Worm (Caenorhabditis elegans) whole organism, young adult: Measurements from ENCODE around the gene luc-7L3.

Source experiments
- B0019.2 ChIP-seq: fragments of 200-800 bp; sonication (Bioruptor generic); conservative IDR thresholded peaks from 2 replicates; pipeline ENCODE4 v1.3.6; 2022; ENCODE audit warnings: missing genetic modification reagents, missing genetic modification characterization, missing compliant biosample characterization
- F52B5.7 ChIP-seq: sonication (generic microtip); optimal IDR thresholded peaks from 2 replicates; lab custom pipeline; 2016; ENCODE audit warnings: mild to moderate bottlenecking, missing genetic modification characterization, missing compliant biosample characterization
- F57A8.1 ChIP-seq: fragments of 200-800 bp; sonication (Bioruptor generic); optimal IDR thresholded peaks from 2 replicates; lab custom pipeline; 2018; ENCODE audit warnings: mild to moderate bottlenecking, missing genetic modification characterization, moderate library complexity, missing compliant biosample characterization
- Y53F4B.3 ChIP-seq: fragments of 200-800 bp; sonication (Bioruptor generic); IDR thresholded peaks from 2 replicates; pipeline ENCODE4 v1.3.6; 2022; ENCODE audit warnings: missing genetic modification reagents, missing genetic modification characterization, missing compliant biosample characterization
- bed-1 ChIP-seq: fragments of 200-800 bp; sonication (Bioruptor generic); IDR thresholded peaks from 2 replicates; pipeline ENCODE4 v1.3.6; 2022; ENCODE audit warnings: missing genetic modification reagents, missing genetic modification characterization, missing compliant biosample characterization
- ceh-40 ChIP-seq: fragments of 200-800 bp; sonication (Bioruptor generic); IDR thresholded peaks from 2 replicates; pipeline ENCODE4 v1.3.6; 2022; ENCODE audit warnings: missing genetic modification characterization, missing compliant biosample characterization
- dpff-1 ChIP-seq: sonication (generic microtip); optimal IDR thresholded peaks from 2 replicates; lab custom pipeline; 2017; ENCODE audit warnings: mild to moderate bottlenecking, missing genetic modification characterization, missing compliant biosample characterization
- lsy-27 ChIP-seq: sonication (generic microtip); optimal IDR thresholded peaks from 2 replicates; lab custom pipeline; 2017; ENCODE audit warnings: missing genetic modification characterization, mild to moderate bottlenecking, missing compliant biosample characterization, antibody characterized with exemption, missing genotype, borderline replicate concordance; ENCODE audit not compliant: insufficient read depth
- snpc-1.1 ChIP-seq: sonication (generic microtip); optimal IDR thresholded peaks from 2 replicates; lab custom pipeline; 2017; ENCODE audit warnings: missing genetic modification characterization, mild to moderate bottlenecking, missing compliant biosample characterization, antibody characterized with exemption, moderate library complexity, missing genotype, missing genetic modification reagents; ENCODE audit not compliant: insufficient read depth
- unc-62 ChIP-seq: fragments of 150-350 bp; optimal IDR thresholded peaks from 2 replicates; lab custom pipeline; 2014; ENCODE audit warnings: missing biosample characterization, missing genetic modification reagents, missing genetic modification characterization

- TF ChIP-seq lsy-27 (tag; lab: Kevin White, UChicago) = no peak
- TF ChIP-seq Y53F4B.3 (GFP tag; lab: Robert Waterston, UW) = no peak
- no peak for TF ChIP-seq dpff-1 (tag; lab: Kevin White, UChicago)
- TF ChIP-seq snpc-1.1 = no peak
- TF ChIP-seq F57A8.1 (GFP tag; lab: Kevin White, UChicago) = no peak
- no peak for TF ChIP-seq B0019.2 (GFP tag; lab: Robert Waterston, UW)
- no peak for TF ChIP-seq F52B5.7 (tag; lab: Kevin White, UChicago)
- no peak for TF ChIP-seq ceh-40 (GFP tag; lab: Robert Waterston, UW)
- TF ChIP-seq bed-1 (GFP tag; lab: Robert Waterston, UW) = no peak
- no peak for TF ChIP-seq unc-62 (GFP tag; lab: Kevin White, UChicago)
These were observed 37.3 kb upstream of the luc-7L3 start, which contains the start of gene K10B4.1 for ce11 chrII:135166-135565.
